Worm (Caenorhabditis elegans): ENCODE data around the gene W06G6.2.

W06G6.2 gene

DNA sequence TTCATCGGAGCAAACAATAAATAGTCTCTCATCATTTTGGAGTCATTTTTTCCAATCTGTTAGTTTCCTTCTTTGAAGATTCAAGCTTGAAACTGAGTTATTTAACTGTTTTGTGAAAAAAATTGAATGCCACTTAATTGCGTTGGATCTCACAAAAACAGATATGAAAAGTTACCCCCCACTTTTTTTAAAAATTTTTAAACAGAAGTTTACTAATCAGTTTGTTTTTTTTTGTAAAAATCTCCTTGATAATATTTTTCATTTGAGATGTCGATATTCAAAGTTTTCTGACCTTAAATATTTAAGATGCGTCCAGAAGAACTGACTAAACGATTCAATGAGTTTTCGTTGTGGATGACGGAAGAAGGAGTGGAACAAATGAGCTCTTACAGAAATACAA is 22.8 kb upstream of the W06G6.2 start, which contains the start of gene Y32B12C.1:
Y32B12C.1 (plus strand) TSS at position 301 of the 400 bp plus-strand sequence.
- no peak for TF ChIP-seq mep-1 (tag; optimal IDR thresholded peaks at IDR 0.05)
- TF ChIP-seq elt-3 (tag; optimal IDR thresholded peaks at IDR 0.05) = no peak
- TF ChIP-seq bed-3 (GFP tag; optimal IDR thresholded peaks at IDR 0.05) = no peak
- TF ChIP-seq sptf-1 (tag; optimal IDR thresholded peaks at IDR 0.05) = no peak
- TF ChIP-seq nhr-28 (tag; optimal IDR thresholded peaks at IDR 0.05) = no peak

DNA sequence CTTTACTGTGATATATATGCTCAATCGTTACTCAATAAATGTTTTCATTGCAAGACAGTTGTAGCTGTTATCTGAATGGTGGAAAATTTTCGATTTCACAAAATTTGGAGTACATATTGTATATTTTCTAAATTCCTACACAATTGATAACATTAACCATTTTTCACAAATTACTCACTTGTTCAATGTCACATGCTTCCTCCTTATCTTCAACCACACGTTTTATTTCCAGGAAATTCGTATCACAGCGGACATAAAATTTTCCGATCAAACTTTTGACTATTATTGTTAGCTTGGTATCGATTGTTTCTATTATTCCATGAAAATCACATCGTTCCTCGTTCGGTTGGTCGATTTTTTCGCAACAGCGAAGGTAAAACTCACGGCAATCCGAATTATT is 20.6 kb upstream of the W06G6.2 start:
- TF ChIP-seq bed-3 (GFP tag; optimal IDR thresholded peaks at IDR 0.05) (no peak), ztf-11 (tag; optimal IDR thresholded peaks at IDR 0.05) (no peak), unc-39 (tag; optimal IDR thresholded peaks at IDR 0.05) (no peak), pha-4 (tag; optimal IDR thresholded peaks at IDR 0.05) (no peak), blmp-1 (tag; optimal IDR thresholded peaks at IDR 0.05) (no peak)

DNA sequence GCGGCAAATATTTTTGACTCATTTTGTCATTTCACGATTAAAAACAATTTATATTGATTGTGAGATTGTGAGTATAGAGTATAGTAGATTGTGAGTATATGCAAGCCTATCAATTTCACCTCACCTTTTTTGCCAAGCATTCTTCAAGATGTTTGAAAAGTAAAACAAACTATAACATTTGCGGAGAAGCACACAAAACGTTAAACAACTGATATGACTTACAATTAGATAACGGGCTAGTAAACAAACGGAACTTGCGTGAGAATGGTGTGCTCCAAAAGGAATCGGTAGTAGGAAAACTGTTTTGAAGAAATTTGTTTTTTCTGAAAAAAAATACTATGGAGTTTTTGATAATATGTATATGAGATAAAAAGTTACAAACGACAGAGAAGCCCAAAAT is 19.0 kb upstream of the W06G6.2 start:
- TF ChIP-seq ceh-39 (tag; optimal IDR thresholded peaks at IDR 0.05) (no peak), snpc-4 (tag; optimal IDR thresholded peaks at IDR 0.05) (no peak), unc-120 (tag; optimal IDR thresholded peaks at IDR 0.05; ENCODE audit: poor library complexity, severe bottlenecking) (no peak)

DNA sequence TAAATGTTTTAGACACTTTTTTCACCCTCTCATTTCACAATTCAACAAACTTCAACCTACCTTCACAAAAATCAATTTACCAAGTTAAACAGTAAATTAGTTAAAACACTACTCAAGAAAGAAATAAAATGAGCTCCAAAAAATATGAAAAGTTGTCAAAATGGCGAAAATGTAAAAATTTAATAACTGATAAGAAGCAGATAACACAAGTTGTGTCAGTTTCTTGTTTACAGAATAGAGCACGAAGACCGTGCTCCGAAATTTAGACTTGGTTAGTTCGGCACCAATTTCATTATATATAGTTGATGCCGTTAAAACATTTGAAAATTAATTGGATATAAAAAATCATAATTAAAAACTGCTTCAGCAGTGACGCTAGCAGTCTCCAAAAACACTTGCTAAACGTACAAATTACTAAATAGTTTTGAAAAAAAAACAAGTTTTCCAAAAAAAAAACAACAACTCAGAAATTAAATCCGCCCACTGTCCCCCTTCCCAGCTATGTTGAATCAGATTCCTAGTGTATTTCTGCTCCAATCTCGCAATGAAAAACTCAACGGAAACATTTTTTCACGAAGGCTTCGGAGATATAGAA is 18.2 kb upstream of the W06G6.2 start, which contains the start of gene srw-54:
srw-54 (plus strand) TSS at position 545 of the 595 bp plus-strand sequence.
- TF ChIP-seq lin-13 (tag; optimal IDR thresholded peaks at IDR 0.05) (no peak), lsy-2 (tag; optimal IDR thresholded peaks at IDR 0.05) (no peak), nhr-2 (tag; optimal IDR thresholded peaks at IDR 0.05) (no peak), ceh-43 (GFP tag; optimal IDR thresholded peaks at IDR 0.05) (no peak), drap-1 (GFP tag; optimal IDR thresholded peaks at IDR 0.05) (no peak), snpc-4 (tag; optimal IDR thresholded peaks at IDR 0.05) (no peak), tbx-8 (GFP tag; optimal IDR thresholded peaks at IDR 0.05) (no peak), hlh-1 (tag; optimal IDR thresholded peaks at IDR 0.05) (no peak), nhr-237 (tag; optimal IDR thresholded peaks at IDR 0.05) (no peak), sem-2 (GFP tag; optimal IDR thresholded peaks at IDR 0.05) (no peak), unc-120 (tag; optimal IDR thresholded peaks at IDR 0.05; ENCODE audit: poor library complexity, severe bottlenecking) (no peak), pha-4 (tag; optimal IDR thresholded peaks at IDR 0.05) (no peak), lin-32 (GFP tag; optimal IDR thresholded peaks at IDR 0.05) (no peak), ceh-83 (GFP tag; optimal IDR thresholded peaks at IDR 0.05) (no peak), blmp-1 (tag; optimal IDR thresholded peaks at IDR 0.05) (no peak), ham-2 (GFP tag; optimal IDR thresholded peaks at IDR 0.05) (no peak), cnd-1 (tag; optimal IDR thresholded peaks at IDR 0.05) (no peak), bed-3 (GFP tag; optimal IDR thresholded peaks at IDR 0.05) (no peak), sptf-1 (tag; optimal IDR thresholded peaks at IDR 0.05) (no peak)

DNA sequence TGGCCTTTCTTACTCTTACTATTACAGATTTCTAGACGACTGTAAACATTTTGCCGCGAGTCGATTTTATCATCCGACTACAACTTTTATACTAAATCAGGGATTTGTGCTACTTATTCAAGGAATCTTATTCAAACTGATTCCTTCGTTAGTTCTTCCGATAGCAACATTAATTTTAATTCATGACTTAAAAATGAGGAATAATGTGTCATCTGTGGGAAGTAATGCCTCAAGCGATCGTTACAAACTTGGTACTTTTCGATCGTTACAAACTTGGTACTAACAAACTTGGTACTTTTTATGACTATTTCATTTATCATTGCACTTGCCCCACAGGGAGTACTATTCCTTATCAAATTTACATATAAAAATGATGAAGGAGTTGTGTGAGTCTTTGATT is 11.6 kb upstream of the W06G6.2 start, which contains the start of gene Y70C5A.4:
Y70C5A.4 (plus strand) TSS at position 301 of the 400 bp plus-strand sequence.
- TF ChIP-seq hlh-1 (tag; optimal IDR thresholded peaks at IDR 0.05) (no peak), unc-39 (tag; optimal IDR thresholded peaks at IDR 0.05) (no peak), zip-8 (tag; optimal IDR thresholded peaks at IDR 0.05) (no peak), lsy-2 (tag; optimal IDR thresholded peaks at IDR 0.05) (no peak), elt-3 (tag; optimal IDR thresholded peaks at IDR 0.05) (no peak), nhr-237 (tag; optimal IDR thresholded peaks at IDR 0.05) (no peak), ham-2 (GFP tag; optimal IDR thresholded peaks at IDR 0.05) (no peak), tbx-8 (GFP tag; optimal IDR thresholded peaks at IDR 0.05) (no peak), snpc-4 (tag; optimal IDR thresholded peaks at IDR 0.05) (no peak), sptf-1 (tag; optimal IDR thresholded peaks at IDR 0.05) (no peak), pha-4 (tag; optimal IDR thresholded peaks at IDR 0.05) (no peak), M03D4.4 (tag; optimal IDR thresholded peaks at IDR 0.05) (no peak), elt-1 (tag; optimal IDR thresholded peaks at IDR 0.05; ENCODE audit: borderline replicate concordance, insufficient read depth) (no peak), ceh-43 (GFP tag; optimal IDR thresholded peaks at IDR 0.05) (no peak), blmp-1 (tag; optimal IDR thresholded peaks at IDR 0.05) (no peak)

DNA sequence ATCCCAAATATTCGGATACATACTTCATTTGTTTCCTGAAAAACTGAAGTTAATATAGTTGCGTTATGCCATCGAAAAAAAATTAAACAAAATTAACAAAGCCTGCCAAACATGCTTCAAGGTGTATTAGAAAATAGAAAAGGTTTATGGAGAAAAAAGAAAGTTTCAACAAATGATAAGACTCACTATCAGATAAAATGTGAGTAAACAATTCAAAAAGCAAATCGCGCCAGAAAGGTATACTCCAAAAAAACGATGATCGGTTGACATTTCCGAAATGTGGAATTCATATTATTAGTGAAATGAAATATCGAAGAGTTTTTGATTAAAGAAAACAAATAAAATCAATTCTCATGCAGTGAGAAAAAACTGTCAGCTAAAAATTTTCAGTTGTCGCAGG is 8.2 kb upstream of the W06G6.2 start, which contains the start of gene Y70C5A.3:
Y70C5A.3 (minus strand) TSS at position 50 of the 400 bp plus-strand sequence.
- TF ChIP-seq unc-39 (tag; optimal IDR thresholded peaks at IDR 0.05) (no peak), ces-1 (GFP tag; optimal IDR thresholded peaks at IDR 0.05) (no peak), hlh-1 (tag; optimal IDR thresholded peaks at IDR 0.05) (no peak), nhr-76 (tag; optimal IDR thresholded peaks at IDR 0.05) (no peak), mls-2 (tag; optimal IDR thresholded peaks at IDR 0.05) (no peak), nhr-2 (tag; optimal IDR thresholded peaks at IDR 0.05) (no peak), ceh-83 (GFP tag; optimal IDR thresholded peaks at IDR 0.05) (no peak), snpc-4 (tag; optimal IDR thresholded peaks at IDR 0.05) (no peak), sem-2 (GFP tag; optimal IDR thresholded peaks at IDR 0.05) (no peak), ham-2 (GFP tag; optimal IDR thresholded peaks at IDR 0.05) (no peak), ceh-43 (GFP tag; optimal IDR thresholded peaks at IDR 0.05) (no peak), pha-4 (tag; optimal IDR thresholded peaks at IDR 0.05) (no peak), mab-5 (tag; optimal IDR thresholded peaks at IDR 0.05) (no peak), lin-32 (GFP tag; optimal IDR thresholded peaks at IDR 0.05) (no peak), nhr-28 (tag; optimal IDR thresholded peaks at IDR 0.05) (no peak), nhr-12 (tag; optimal IDR thresholded peaks at IDR 0.05) (no peak), flh-1 (GFP tag; optimal IDR thresholded peaks at IDR 0.05) (no peak), unc-62 (GFP tag; optimal IDR thresholded peaks at IDR 0.05) (no peak)
